Fruit fly (Drosophila melanogaster): Measurements from ENCODE around the gene Rbp6.
A peak's percentile ranks its signal among the peaks of the same experiment; 100 is the strongest.

Rbp6 gene

dm6 chr3L:17113219-17113618 lies 124.8 kb downstream of the Rbp6 start:
- TF ChIP-seq CG7045 (GFP tag; optimal IDR thresholded peaks at IDR 0.05) (no peak), kay (GFP tag; ENCODE audit: borderline replicate concordance) (no peak), cic (GFP tag; optimal IDR thresholded peaks at IDR 0.05) (no peak), Mnt (GFP tag; optimal IDR thresholded peaks at IDR 0.05) (no peak), CG1620 (GFP tag; optimal IDR thresholded peaks at IDR 0.05) (no peak)

- no peak for TF ChIP-seq Clk (GFP tag; optimal IDR thresholded peaks at IDR 0.05)
- TF ChIP-seq CG5204 (GFP tag; optimal IDR thresholded peaks at IDR 0.05) = no peak
- TF ChIP-seq CG7101 (tag; optimal IDR thresholded peaks at IDR 0.05) = no peak
- TF ChIP-seq ovo (GFP tag; optimal IDR thresholded peaks at IDR 0.05) = no peak
These were observed 131.5 kb downstream of the Rbp6 start for dm6 chr3L:17106492-17106891.

dm6 chr3L:17077273-17077672 lies 160.7 kb downstream of the Rbp6 start:
- TF ChIP-seq cnc (optimal IDR thresholded peaks at IDR 0.05) (no peak), CG11617 (GFP tag; optimal IDR thresholded peaks at IDR 0.05) (no peak), tj (GFP tag; optimal IDR thresholded peaks at IDR 0.05) (no peak), pad (GFP tag; optimal IDR thresholded peaks at IDR 0.05) (no peak), toe (GFP tag; optimal IDR thresholded peaks at IDR 0.05) (no peak), Clk (GFP tag; optimal IDR thresholded peaks at IDR 0.05) (no peak), Hr96 (GFP tag; optimal IDR thresholded peaks at IDR 0.05) (no peak), CG5204 (GFP tag; optimal IDR thresholded peaks at IDR 0.05) (no peak), Mnt (GFP tag; optimal IDR thresholded peaks at IDR 0.05) (no peak), CG14711 (tag; optimal IDR thresholded peaks at IDR 0.05) (no peak), ovo (GFP tag; optimal IDR thresholded peaks at IDR 0.05) (no peak)

dm6 chr3L:17055467-17055877 lies 182.5 kb downstream of the Rbp6 start, which contains the start of gene CG7724:
TSS of gene CG7724 (plus strand) at chr3L:17055613.
- TF ChIP-seq CG1620 (GFP tag; optimal IDR thresholded peaks at IDR 0.05) (no peak), tj (GFP tag; optimal IDR thresholded peaks at IDR 0.05) (no peak), kay (GFP tag; ENCODE audit: borderline replicate concordance) (no peak), CG33017 (tag; optimal IDR thresholded peaks at IDR 0.05) (no peak), Mnt (GFP tag; optimal IDR thresholded peaks at IDR 0.05) (no peak), bab1 (GFP tag; optimal IDR thresholded peaks at IDR 0.05) (no peak), cnc (optimal IDR thresholded peaks at IDR 0.05) (no peak), Clk (GFP tag; optimal IDR thresholded peaks at IDR 0.05) (no peak), Hr96 (GFP tag; optimal IDR thresholded peaks at IDR 0.05) (no peak), toe (GFP tag; optimal IDR thresholded peaks at IDR 0.05) (no peak), CG12768 (GFP tag; optimal IDR thresholded peaks at IDR 0.05) (no peak), CG5204 (GFP tag; optimal IDR thresholded peaks at IDR 0.05) (no peak), CG11617 (GFP tag; optimal IDR thresholded peaks at IDR 0.05) (no peak), CG7045 (GFP tag; optimal IDR thresholded peaks at IDR 0.05) (no peak), CG14711 (tag; optimal IDR thresholded peaks at IDR 0.05) (no peak), CG7101 (tag; optimal IDR thresholded peaks at IDR 0.05) (no peak), cic (GFP tag; optimal IDR thresholded peaks at IDR 0.05) (no peak), ovo (GFP tag; optimal IDR thresholded peaks at IDR 0.05) (no peak), Crg-1 (GFP tag; optimal IDR thresholded peaks at IDR 0.05) (no peak)

- no peak for TF ChIP-seq CG7101 (tag; optimal IDR thresholded peaks at IDR 0.05)
- TF ChIP-seq Crg-1 (GFP tag; optimal IDR thresholded peaks at IDR 0.05) = no peak
- TF ChIP-seq CG33017 (tag; optimal IDR thresholded peaks at IDR 0.05) = no peak
- TF ChIP-seq Mnt (GFP tag; optimal IDR thresholded peaks at IDR 0.05) = peak; percentile 88
- TF ChIP-seq bab1 (GFP tag; optimal IDR thresholded peaks at IDR 0.05) = no peak
- TF ChIP-seq Hr96 (GFP tag; optimal IDR thresholded peaks at IDR 0.05) = peak; percentile 32
These were observed 184.1 kb downstream of the Rbp6 start for dm6 chr3L:17053932-17054331.

- TF ChIP-seq CG7045 (GFP tag; optimal IDR thresholded peaks at IDR 0.05) = no peak
- TF ChIP-seq Mnt (GFP tag; optimal IDR thresholded peaks at IDR 0.05) = no peak
- no peak for TF ChIP-seq bab1 (GFP tag; optimal IDR thresholded peaks at IDR 0.05)
- TF ChIP-seq CG14711 (tag; optimal IDR thresholded peaks at IDR 0.05) = no peak
- no peak for TF ChIP-seq CG11617 (GFP tag; optimal IDR thresholded peaks at IDR 0.05)
- TF ChIP-seq cnc (optimal IDR thresholded peaks at IDR 0.05) = no peak
- TF ChIP-seq CG1620 (GFP tag; optimal IDR thresholded peaks at IDR 0.05) = no peak
- no peak for TF ChIP-seq toe (GFP tag; optimal IDR thresholded peaks at IDR 0.05)
- TF ChIP-seq Clk (GFP tag; optimal IDR thresholded peaks at IDR 0.05) = no peak
- no peak for TF ChIP-seq cic (GFP tag; optimal IDR thresholded peaks at IDR 0.05)
- no peak for TF ChIP-seq pad (GFP tag; optimal IDR thresholded peaks at IDR 0.05)
These were observed 185.6 kb downstream of the Rbp6 start for dm6 chr3L:17052388-17052905.

- no peak for TF ChIP-seq Crg-1 (GFP tag; optimal IDR thresholded peaks at IDR 0.05)
- peak; percentile 14 for TF ChIP-seq cic (GFP tag; optimal IDR thresholded peaks at IDR 0.05)
These were observed 186.5 kb downstream of the Rbp6 start for dm6 chr3L:17051472-17051871.
